Fruit fly (Drosophila melanogaster) S2 (cell line): ENCODE measurements around the gene CG5986.

Experiments used
- CG8478 ChIP-seq: fragments of >200 bp; optimal IDR thresholded peaks from 2 replicates; lab custom pipeline; 2018
- CTCF ChIP-seq, 2 experiments: fragments of >200 bp; optimal IDR thresholded peaks; 2 replicates each; lab custom pipeline; 2018

DNA sequence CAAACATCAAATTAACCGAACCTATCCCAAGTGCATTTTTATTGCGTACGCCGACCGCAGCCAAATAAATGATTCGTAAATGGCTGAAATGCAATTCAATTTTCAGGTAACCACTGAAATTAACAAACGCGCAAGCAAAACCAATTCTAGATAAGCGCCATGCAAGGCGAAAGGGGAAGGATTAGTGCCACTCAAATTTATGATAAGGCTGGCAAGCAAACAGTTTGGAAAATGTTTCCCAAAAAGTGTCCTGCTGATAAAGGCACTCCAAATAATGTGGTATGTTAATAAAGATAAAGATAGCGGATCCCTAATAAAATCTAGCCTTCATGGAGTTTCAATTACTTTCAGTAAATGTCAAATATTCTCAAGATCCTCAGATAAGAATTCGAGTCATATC, 20.4 kb upstream of the CG5986 start:
- no peak for TF ChIP-seq CG8478 (lab: Kevin White, UChicago)
- TF ChIP-seq CTCF (optimal IDR thresholded peaks at IDR 0.05; lab: Kevin White, UChicago) = no peak
